Fruit fly (Drosophila melanogaster): Measurements from ENCODE around the gene CG31106.

The CG31106 gene

dm6 chr3R:25188990-25189389 is 27.1 kb upstream of the CG31106 start:
- TF ChIP-seq CG12104 (GFP tag; optimal IDR thresholded peaks at IDR 0.05) (no peak), ttk (GFP tag; IDR thresholded peaks at IDR 0.05) (no peak), Gsc (GFP tag; IDR thresholded peaks at IDR 0.05) (no peak), CG10431 (GFP tag; optimal IDR thresholded peaks at IDR 0.05) (no peak), gce (GFP tag; IDR thresholded peaks at IDR 0.05) (no peak), Nf-YB (GFP tag; optimal IDR thresholded peaks at IDR 0.05) (peak; percentile 65), Nf-YC (tag; optimal IDR thresholded peaks at IDR 0.05) (peak; percentile 78), CG6683 (GFP tag; optimal IDR thresholded peaks at IDR 0.05) (no peak), Deaf1 (tag; optimal IDR thresholded peaks at IDR 0.05) (peak; percentile 83), BtbVII (GFP tag; optimal IDR thresholded peaks at IDR 0.05) (no peak), Doc2 (GFP tag; IDR thresholded peaks at IDR 0.05) (no peak), CG18262 (tag; optimal IDR thresholded peaks at IDR 0.05) (no peak), cg (GFP tag; optimal IDR thresholded peaks at IDR 0.05) (no peak), br (optimal IDR thresholded peaks at IDR 0.05) (no peak), Ets65A (GFP tag) (peak; percentile 13), pita (GFP tag; optimal IDR thresholded peaks at IDR 0.05) (no peak), Ravus (GFP tag; IDR thresholded peaks at IDR 0.05) (no peak)

dm6 chr3R:25193726-25194204 is 22.3 kb upstream of the CG31106 start, which contains the start of gene lobo:
lobo (minus strand) TSS chr3R:25193776.
- TF ChIP-seq CG33557 (GFP tag; optimal IDR thresholded peaks at IDR 0.05) (peak; percentile 64), CG9215 (GFP tag; IDR thresholded peaks at IDR 0.05) (peak; percentile 42), CG7839 (tag; optimal IDR thresholded peaks at IDR 0.05) (peak; percentile 50), unpg (GFP tag; optimal IDR thresholded peaks at IDR 0.05) (no peak), tgo (GFP tag; IDR thresholded peaks at IDR 0.05) (no peak), Sry-δ (GFP tag; optimal IDR thresholded peaks at IDR 0.05) (peak; percentile 47), zfh1 (GFP tag; IDR thresholded peaks at IDR 0.05) (peak; percentile 50; the same call in 1 of the 3 replicates), dpn (GFP tag; optimal IDR thresholded peaks at IDR 0.05) (peak; percentile 49 to 73), CG6791 (GFP tag; IDR thresholded peaks at IDR 0.05; ENCODE audit: partially characterized antibody) (no peak), Max (GFP tag; optimal IDR thresholded peaks at IDR 0.05) (no peak), CG5180 (GFP tag; optimal IDR thresholded peaks at IDR 0.05) (peak; percentile 35), E2f2 (GFP tag; IDR thresholded peaks at IDR 0.05) (peak; percentile 65), CG7357 (GFP tag; IDR thresholded peaks at IDR 0.05) (no peak), CG13775 (GFP tag; optimal IDR thresholded peaks at IDR 0.05) (peak; percentile 77), CG10979 (tag; optimal IDR thresholded peaks at IDR 0.05) (peak; percentile 46), Ets65A (GFP tag) (peak; percentile 97), tx (GFP tag; optimal IDR thresholded peaks at IDR 0.05) (peak; percentile 38), eve (GFP tag; optimal IDR thresholded peaks at IDR 0.05) (no peak), ara (GFP tag; IDR thresholded peaks at IDR 0.05) (no peak), run (tag; optimal IDR thresholded peaks at IDR 0.05) (no peak), CG17385 (GFP tag; optimal IDR thresholded peaks at IDR 0.05) (peak; percentile 59), al (GFP tag; IDR thresholded peaks at IDR 0.05) (peak; percentile 48; the same call in 1 of the 2 replicates), ci (GFP tag; IDR thresholded peaks at IDR 0.05) (peak; percentile 95), mld (GFP tag; IDR thresholded peaks at IDR 0.05; ENCODE audit: partially characterized antibody) (no peak), Nf-YA (GFP tag; IDR thresholded peaks at IDR 0.05) (no peak), Myb (GFP tag; optimal IDR thresholded peaks at IDR 0.05) (peak; percentile 98), ssp (GFP tag; IDR thresholded peaks at IDR 0.05) (no peak), Hr51 (GFP tag; optimal IDR thresholded peaks at IDR 0.05) (peak; percentile 46 to 53), hb (GFP tag; IDR thresholded peaks at IDR 0.05; ENCODE audit: partially characterized antibody) (no peak), Abd-B (GFP tag; optimal IDR thresholded peaks at IDR 0.05) (peak; percentile 65), D19B (GFP tag; optimal IDR thresholded peaks at IDR 0.05) (peak; percentile 47), ab (GFP tag; optimal IDR thresholded peaks at IDR 0.05) (no peak), HLHmδ (GFP tag; optimal IDR thresholded peaks at IDR 0.05) (no peak), CG7987 (GFP tag; optimal IDR thresholded peaks at IDR 0.05) (peak; percentile 69), pnt (GFP tag; optimal IDR thresholded peaks at IDR 0.05) (peak; percentile 31), Sin3A (optimal IDR thresholded peaks at IDR 0.05) (no peak)

Measured in whole organism, embryonic.